Fruit fly (Drosophila melanogaster) whole organism, adult: ENCODE measurements around the gene CG9452.

ENCODE experiments used
- CG12768 ChIP-seq: fragments of 200-800 bp; sonication (Bioruptor generic); optimal IDR thresholded peaks from 2 replicates; lab custom pipeline; 2017; ENCODE audit warnings: missing biosample characterization, missing genetic modification characterization, mild to moderate bottlenecking, moderate library complexity, missing genetic modification reagents
- CG33017 ChIP-seq: fragments of 200-800 bp; sonication (Bioruptor generic); optimal IDR thresholded peaks from 2 replicates; lab custom pipeline; 2018; ENCODE audit warnings: missing biosample characterization, mild to moderate bottlenecking, missing genetic modification characterization, moderate library complexity
- CG5204 ChIP-seq: fragments of 200-800 bp; sonication (Bioruptor generic); optimal IDR thresholded peaks from 2 replicates; lab custom pipeline; 2016; ENCODE audit warnings: missing biosample characterization, missing genetic modification characterization
- kay ChIP-seq: fragments of 200-800 bp; sonication (Bioruptor generic); peaks from one replicate; lab custom pipeline; 2016; ENCODE audit warnings: missing biosample characterization, missing genetic modification characterization, borderline replicate concordance
- pad ChIP-seq: fragments of 200-800 bp; sonication (Bioruptor generic); optimal IDR thresholded peaks from 3 replicates; lab custom pipeline; 2017; ENCODE audit warnings: missing biosample characterization, missing genetic modification characterization, mild to moderate bottlenecking, moderate library complexity, missing genetic modification reagents
- toe ChIP-seq: fragments of 200-800 bp; sonication (Bioruptor generic); optimal IDR thresholded peaks from 2 replicates; lab custom pipeline; 2016; ENCODE audit warnings: missing biosample characterization, missing genetic modification characterization

DNA sequence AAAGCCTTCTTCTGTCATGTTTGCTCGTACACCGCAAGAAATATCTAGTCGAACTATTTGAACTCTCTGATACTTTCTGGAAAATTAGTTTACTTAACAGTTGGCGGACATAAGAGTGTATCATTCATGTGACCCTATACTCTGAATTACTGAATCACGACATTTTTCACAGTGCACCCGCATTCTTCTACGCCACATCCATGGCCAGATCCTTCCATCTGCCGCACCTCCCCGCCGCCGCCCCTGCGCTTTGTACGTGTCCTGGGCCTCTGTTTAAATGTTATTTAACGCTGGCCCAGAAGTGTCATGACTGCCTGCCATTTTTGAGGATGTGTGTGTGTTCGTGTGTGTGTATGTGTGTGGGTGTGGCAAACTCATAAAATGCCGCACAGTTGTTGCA lies 9.0 kb upstream of the CG9452 start:
- TF ChIP-seq pad (GFP tag; lab: Kevin White, UChicago) (no peak), CG5204 (GFP tag; lab: Kevin White, UChicago) (no peak), kay (GFP tag; lab: Kevin White, UChicago) (no peak), toe (no peak), CG12768 (no peak), CG33017 (tag; lab: Kevin White, UChicago) (no peak)
